Fruit fly (Drosophila melanogaster): ENCODE measurements around the gene CG9135.
A peak's percentile ranks its signal among the peaks of the same experiment; 100 is the strongest.

CG9135 gene

DNA sequence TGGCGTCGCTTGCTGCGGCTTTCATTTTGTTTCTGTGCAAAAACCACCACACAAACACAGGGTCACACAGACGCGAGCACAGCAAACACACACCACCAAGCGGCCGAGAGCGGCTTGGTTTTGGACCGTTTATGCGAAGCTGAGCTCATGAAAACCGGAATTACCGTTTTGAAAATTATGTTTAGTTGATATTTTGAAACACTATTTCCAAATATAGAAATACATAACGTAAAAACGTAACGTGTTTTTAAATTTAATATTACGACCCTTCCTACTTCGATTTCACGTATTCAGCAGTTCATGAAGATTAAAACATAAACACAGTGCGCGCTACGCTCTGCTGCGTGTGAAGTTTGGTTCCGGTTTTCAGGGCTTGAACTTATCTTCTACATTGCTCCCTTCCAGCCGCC, 617 bp downstream of the CG9135 start (continued):
- peak; percentile 86 for TF ChIP-seq da (GFP tag; optimal IDR thresholded peaks at IDR 0.05)
- peak; percentile 95 for TF ChIP-seq CG32532 (GFP tag; IDR thresholded peaks at IDR 0.05)
- TF ChIP-seq CG9876 (GFP tag; optimal IDR thresholded peaks at IDR 0.05): peak; percentile 76
- TF ChIP-seq zen2 (GFP tag; IDR thresholded peaks at IDR 0.05; ENCODE audit: partially characterized antibody): no peak
- TF ChIP-seq CG1233 (GFP tag; optimal IDR thresholded peaks at IDR 0.05): peak; percentile 96
- TF ChIP-seq Bgb (GFP tag; IDR thresholded peaks at IDR 0.05; ENCODE audit: partially characterized antibody): no peak
- TF ChIP-seq CG2678 (tag; optimal IDR thresholded peaks at IDR 0.05): peak; percentile 98
- peak; percentile 98 for TF ChIP-seq Side (GFP tag; optimal IDR thresholded peaks at IDR 0.05)
- TF ChIP-seq sqz (GFP tag; optimal IDR thresholded peaks at IDR 0.05): no peak
- peak; percentile 96 for TF ChIP-seq CG13624 (GFP tag; optimal IDR thresholded peaks at IDR 0.05)
- peak; percentile 86 for TF ChIP-seq peb (GFP tag; IDR thresholded peaks at IDR 0.05)
- TF ChIP-seq Jarid2 (GFP tag; optimal IDR thresholded peaks at IDR 0.05): peak; percentile 79
- peak; percentile 69; the same call in 1 of the 2 replicates for TF ChIP-seq CG16779 (GFP tag; IDR thresholded peaks at IDR 0.05)
- peak; percentile 94 for TF ChIP-seq bcd (GFP tag; optimal IDR thresholded peaks at IDR 0.05)
- TF ChIP-seq tio (GFP tag; optimal IDR thresholded peaks at IDR 0.05): no peak
- peak; percentile 80 for TF ChIP-seq CG3065 (GFP tag; optimal IDR thresholded peaks at IDR 0.05)
- peak; percentile 94 for TF ChIP-seq Sox100B (GFP tag; optimal IDR thresholded peaks at IDR 0.05)
- peak; percentile 94 for TF ChIP-seq rib (GFP tag; IDR thresholded peaks at IDR 0.05)
- TF ChIP-seq ara (GFP tag; IDR thresholded peaks at IDR 0.05): peak; percentile 96
- TF ChIP-seq chinmo (GFP tag; IDR thresholded peaks at IDR 0.05; ENCODE audit: partially characterized antibody): no peak
- TF ChIP-seq CG16813 (GFP tag; IDR thresholded peaks at IDR 0.05; ENCODE audit: partially characterized antibody): no peak
- TF ChIP-seq CG8924 (tag; optimal IDR thresholded peaks at IDR 0.05): peak; percentile 98
- TF ChIP-seq Dfd (GFP tag; optimal IDR thresholded peaks at IDR 0.05): no peak
- peak; percentile 77 for TF ChIP-seq Adf1 (GFP tag; IDR thresholded peaks at IDR 0.05)
- no peak for TF ChIP-seq BEAF-32 (GFP tag; optimal IDR thresholded peaks at IDR 0.05)
- no peak for TF ChIP-seq CG42726 (GFP tag; IDR thresholded peaks at IDR 0.05; ENCODE audit: partially characterized antibody)
- peak; percentile 88 for TF ChIP-seq CG8359 (GFP tag; optimal IDR thresholded peaks at IDR 0.05; ENCODE audit: borderline replicate concordance)
- peak; percentile 89 for TF ChIP-seq B-H1 (GFP tag; IDR thresholded peaks at IDR 0.05)
- TF ChIP-seq salm (tag; optimal IDR thresholded peaks at IDR 0.05): peak; percentile 94
- TF ChIP-seq Hmr (GFP tag; optimal IDR thresholded peaks at IDR 0.05): peak; percentile 98
- peak; percentile 88 for TF ChIP-seq CG5180 (GFP tag; optimal IDR thresholded peaks at IDR 0.05)
- peak; percentile 93 for TF ChIP-seq ken (GFP tag; IDR thresholded peaks at IDR 0.05)
- peak; percentile 94 for TF ChIP-seq Hsf (GFP tag; optimal IDR thresholded peaks at IDR 0.05)
- peak; percentile 78 for TF ChIP-seq CG31224 (GFP tag; IDR thresholded peaks at IDR 0.05)
- TF ChIP-seq Atf-2 (GFP tag; optimal IDR thresholded peaks at IDR 0.05): peak; percentile 86
- peak; percentile 97 for TF ChIP-seq Meics (GFP tag; optimal IDR thresholded peaks at IDR 0.05)
- TF ChIP-seq Taf1 (GFP tag; IDR thresholded peaks at IDR 0.05): peak; percentile 84
- peak; percentile 92 for TF ChIP-seq chn (GFP tag; optimal IDR thresholded peaks at IDR 0.05)
- 0 out of 3 replicates have a peak, but pooled peaks have one; percentile 17 for TF ChIP-seq jigr1 (GFP tag; IDR thresholded peaks at IDR 0.05)
- peak; percentile 98 for TF ChIP-seq CG12071 (GFP tag; optimal IDR thresholded peaks at IDR 0.05)
- TF ChIP-seq ato (GFP tag; IDR thresholded peaks at IDR 0.05; ENCODE audit: partially characterized antibody): no peak
- TF ChIP-seq CG18262 (tag; optimal IDR thresholded peaks at IDR 0.05): peak; percentile 97
- TF ChIP-seq crc (GFP tag; optimal IDR thresholded peaks at IDR 0.05): peak; percentile 90
- TF ChIP-seq Lhr (GFP tag; optimal IDR thresholded peaks at IDR 0.05): peak; percentile 79
- TF ChIP-seq CG13775 (GFP tag; optimal IDR thresholded peaks at IDR 0.05): peak; percentile 95
- peak; percentile 83 for TF ChIP-seq slp2 (GFP tag; optimal IDR thresholded peaks at IDR 0.05)
- peak; percentile 85 for TF ChIP-seq jing (GFP tag; optimal IDR thresholded peaks at IDR 0.05)
- peak; percentile 93 for TF ChIP-seq CG15514 (GFP tag; optimal IDR thresholded peaks at IDR 0.05)
- peak; percentile 71 for TF ChIP-seq CG31388 (GFP tag; optimal IDR thresholded peaks at IDR 0.05)
- TF ChIP-seq Xrp1 (GFP tag; IDR thresholded peaks at IDR 0.05): peak; percentile 96
